Worm (Caenorhabditis elegans) whole organism, L2 larva: ENCODE results near the gene ZK673.6.
A peak's percentile ranks its signal among the peaks of the same experiment; 100 is the strongest.

Experiments
- C34F6.9 ChIP-seq: fragments of 150-350 bp; optimal IDR thresholded peaks from 2 replicates; lab custom pipeline; 2014; ENCODE audit warnings: missing biosample characterization, missing genetic modification characterization
- F13H6.1 ChIP-seq: sonication (generic microtip); optimal IDR thresholded peaks from 2 replicates; lab custom pipeline; 2016; ENCODE audit warnings: missing genetic modification characterization, missing compliant biosample characterization
- Y55F3AM.14 ChIP-seq: fragments of 200-800 bp; sonication (Bioruptor generic); optimal IDR thresholded peaks from 2 replicates; lab custom pipeline; 2018; ENCODE audit warnings: mild to moderate bottlenecking, missing genetic modification characterization, missing compliant biosample characterization
- ZK546.5 ChIP-seq: sonication (generic microtip); optimal IDR thresholded peaks from 2 replicates; lab custom pipeline; 2017; ENCODE audit warnings: missing biosample characterization, missing genetic modification characterization
- alr-1 ChIP-seq: fragments of 150-350 bp; optimal IDR thresholded peaks from 2 replicates; lab custom pipeline; 2014; ENCODE audit warnings: missing biosample characterization, missing genetic modification characterization
- aly-2 ChIP-seq: fragments of 150-350 bp; optimal IDR thresholded peaks from 2 replicates; lab custom pipeline; 2014; ENCODE audit warnings: missing biosample characterization, missing genetic modification characterization
- ama-1 ChIP-seq: fragments of 150-350 bp; optimal IDR thresholded peaks from 2 replicates; lab custom pipeline; 2018; ENCODE audit warnings: inconsistent platforms
- blmp-1 ChIP-seq: sonication (generic microtip); optimal IDR thresholded peaks from 2 replicates; lab custom pipeline; 2017; ENCODE audit warnings: missing genetic modification characterization, mild to moderate bottlenecking, missing compliant biosample characterization, antibody characterized with exemption, moderate library complexity; ENCODE audit not compliant: insufficient read depth
- crh-2 ChIP-seq: sonication (generic microtip); optimal IDR thresholded peaks from 2 replicates; lab custom pipeline; 2017; ENCODE audit warnings: missing biosample characterization, missing genetic modification characterization
- egl-27 ChIP-seq: sonication (generic microtip); optimal IDR thresholded peaks from 3 replicates; lab custom pipeline; 2017; ENCODE audit warnings: missing biosample characterization, missing genetic modification reagents, missing genetic modification characterization
- elt-1 ChIP-seq: fragments of 150-350 bp; optimal IDR thresholded peaks from 2 replicates; lab custom pipeline; 2014; ENCODE audit warnings: missing biosample characterization, missing genetic modification characterization
- elt-3 ChIP-seq: sonication (generic microtip); optimal IDR thresholded peaks from 2 replicates; lab custom pipeline; 2017; ENCODE audit warnings: missing biosample characterization, missing genetic modification characterization
- fos-1 ChIP-seq: fragments of 150-350 bp; optimal IDR thresholded peaks from 2 replicates; lab custom pipeline; 2014; ENCODE audit warnings: missing biosample characterization, missing genetic modification characterization
- gmeb-1 ChIP-seq: fragments of 150-350 bp; optimal IDR thresholded peaks from 2 replicates; lab custom pipeline; 2014; ENCODE audit warnings: missing biosample characterization, missing genetic modification characterization
- lin-13 ChIP-seq: fragments of 150-350 bp; optimal IDR thresholded peaks from 2 replicates; lab custom pipeline; 2014; ENCODE audit warnings: missing biosample characterization, missing genetic modification reagents, missing genetic modification characterization
- lin-39 ChIP-seq: fragments of 150-350 bp; optimal IDR thresholded peaks from 2 replicates; lab custom pipeline; 2014; ENCODE audit warnings: missing biosample characterization, missing genetic modification reagents, missing genetic modification characterization
- lsy-2 ChIP-seq, 2 experiments: fragments of 150-350 bp in 1 of 2; sonication (generic microtip) in 1 of 2; optimal IDR thresholded peaks; 2 replicates each; lab custom pipeline; 2014 to 2017; ENCODE audit warnings: missing biosample characterization in 2 of 2, missing genetic modification characterization in 2 of 2
- mab-5 ChIP-seq: fragments of 150-350 bp; optimal IDR thresholded peaks from 2 replicates; lab custom pipeline; 2014; ENCODE audit warnings: missing biosample characterization, missing genetic modification characterization
- mbf-1 ChIP-seq: sonication (generic microtip); optimal IDR thresholded peaks from 2 replicates; lab custom pipeline; 2017; ENCODE audit warnings: missing biosample characterization, missing genetic modification characterization
- mdl-1 ChIP-seq, 2 experiments: fragments of 150-350 bp in 1 of 2; sonication (generic microtip) in 1 of 2; optimal IDR thresholded peaks; 2 replicates each; lab custom pipeline; 2017; ENCODE audit warnings: missing biosample characterization in 2 of 2, missing genetic modification characterization in 2 of 2
- nhr-10 ChIP-seq: sonication (generic microtip); optimal IDR thresholded peaks from 2 replicates; lab custom pipeline; 2017; ENCODE audit warnings: missing biosample characterization, missing genetic modification characterization
- nhr-11 ChIP-seq: fragments of 150-350 bp; optimal IDR thresholded peaks from 2 replicates; lab custom pipeline; 2014; ENCODE audit warnings: missing biosample characterization, missing genetic modification characterization
- nhr-129 ChIP-seq: fragments of 150-350 bp; optimal IDR thresholded peaks from 2 replicates; lab custom pipeline; 2014; ENCODE audit warnings: missing biosample characterization, missing genetic modification characterization
- nhr-21 ChIP-seq: fragments of 150-350 bp; optimal IDR thresholded peaks from 2 replicates; lab custom pipeline; 2014; ENCODE audit warnings: missing biosample characterization, missing genetic modification characterization
- nhr-23 ChIP-seq: fragments of 150-350 bp; optimal IDR thresholded peaks from 2 replicates; lab custom pipeline; 2014; ENCODE audit warnings: missing biosample characterization, missing genetic modification reagents, missing genetic modification characterization
- nhr-237 ChIP-seq: fragments of 150-350 bp; optimal IDR thresholded peaks from 2 replicates; lab custom pipeline; 2014; ENCODE audit warnings: missing biosample characterization, missing genetic modification characterization
- nhr-25 ChIP-seq: fragments of 150-350 bp; sonication (generic microtip); optimal IDR thresholded peaks from 3 replicates; lab custom pipeline; 2014; ENCODE audit warnings: missing biosample characterization, missing genetic modification characterization
- nhr-6 ChIP-seq: fragments of 150-350 bp; optimal IDR thresholded peaks from 2 replicates; lab custom pipeline; 2014; ENCODE audit warnings: missing biosample characterization, missing genetic modification characterization
- nhr-77 ChIP-seq: fragments of 150-350 bp; optimal IDR thresholded peaks from 2 replicates; lab custom pipeline; 2014; ENCODE audit warnings: missing biosample characterization, missing genetic modification characterization
- peb-1 ChIP-seq: fragments of 150-350 bp; optimal IDR thresholded peaks from 2 replicates; lab custom pipeline; 2014; ENCODE audit warnings: missing biosample characterization, missing genetic modification characterization
- sem-4 ChIP-seq: fragments of 150-350 bp; optimal IDR thresholded peaks from 2 replicates; lab custom pipeline; 2014; ENCODE audit warnings: missing biosample characterization, missing genetic modification reagents, missing genetic modification characterization
- skn-1 ChIP-seq: sonication (generic microtip); optimal IDR thresholded peaks from 2 replicates; lab custom pipeline; 2017; ENCODE audit warnings: missing biosample characterization, missing genetic modification characterization
- sma-3 ChIP-seq: sonication (generic microtip); optimal IDR thresholded peaks from 2 replicates; lab custom pipeline; 2016; ENCODE audit warnings: missing genetic modification reagents, missing genetic modification characterization, missing compliant biosample characterization
- sma-9 ChIP-seq, 2 experiments: fragments of 150-350 bp in 1 of 2; sonication (generic microtip) in 1 of 2; optimal IDR thresholded peaks; 2 replicates each; lab custom pipeline; 2014 to 2016; ENCODE audit warnings: missing genetic modification characterization in 2 of 2, mild to moderate bottlenecking in 1 of 2, missing biosample characterization in 1 of 2, missing compliant biosample characterization in 1 of 2, missing genetic modification reagents in 1 of 2, moderate library complexity in 1 of 2
- snpc-4 ChIP-seq: fragments of 150-350 bp; optimal IDR thresholded peaks from 2 replicates; lab custom pipeline; 2014; ENCODE audit warnings: missing biosample characterization, missing genetic modification characterization
- unc-39 ChIP-seq: fragments of 150-350 bp; optimal IDR thresholded peaks from 2 replicates; lab custom pipeline; 2014; ENCODE audit warnings: missing biosample characterization, missing genetic modification characterization
- unc-55 ChIP-seq: fragments of 150-350 bp; sonication (generic microtip); optimal IDR thresholded peaks from 3 replicates; lab custom pipeline; 2014; ENCODE audit warnings: missing biosample characterization, missing genetic modification reagents, missing genetic modification characterization
- unc-62 ChIP-seq: fragments of 150-350 bp; optimal IDR thresholded peaks from 2 replicates; lab custom pipeline; 2014; ENCODE audit warnings: missing biosample characterization, missing genetic modification reagents, missing genetic modification characterization
- ztf-1 ChIP-seq: fragments of 200-800 bp; sonication (Bioruptor generic); conservative IDR thresholded peaks from 2 replicates; pipeline ENCODE4 v1.3.6; 2022; ENCODE audit warnings: missing genetic modification characterization, missing compliant biosample characterization
- ztf-4 ChIP-seq: fragments of 150-350 bp; optimal IDR thresholded peaks from 2 replicates; lab custom pipeline; 2014; ENCODE audit warnings: missing biosample characterization, missing genetic modification characterization

The ZK673.6 gene

ce11 chrII:10449707-10450106, 14.4 kb downstream of the ZK673.6 start, which contains the start of gene lin-56:
TSS of gene lin-56 (plus strand) at chrII:10450007.
- no peak for TF ChIP-seq peb-1 (tag; lab: Kevin White, UChicago)
- TF ChIP-seq ZK546.5 (tag; lab: Kevin White, UChicago): no peak
- TF ChIP-seq egl-27 (tag; lab: Kevin White, UChicago): no peak
- no peak for TF ChIP-seq nhr-10 (tag; lab: Kevin White, UChicago)
- TF ChIP-seq skn-1 (tag; lab: Kevin White, UChicago): no peak
- no peak for TF ChIP-seq mdl-1 (tag; optimal IDR thresholded peaks at IDR 0.05; lab: Kevin White, UChicago)
- no peak for TF ChIP-seq F13H6.1 (tag; lab: Kevin White, UChicago)
- TF ChIP-seq ztf-1 (GFP tag; lab: Robert Waterston, UW): no peak
- TF ChIP-seq nhr-23 (tag; lab: Kevin White, UChicago): no peak
- no peak for TF ChIP-seq ztf-4
- TF ChIP-seq fos-1 (tag; lab: Kevin White, UChicago): no peak

ce11 chrII:10447348-10448316, 16.5 kb downstream of the ZK673.6 start, which contains the start of gene ZK673.2:
TSS of gene ZK673.2 (plus strand) at chrII:10448266.
- TF ChIP-seq F13H6.1 (tag; lab: Kevin White, UChicago) (peak; percentile 12), skn-1 (tag; lab: Kevin White, UChicago) (no peak), mab-5 (no peak), peb-1 (tag; lab: Kevin White, UChicago) (no peak), unc-39 (tag; lab: Kevin White, UChicago) (no peak), lin-13 (GFP tag; lab: Kevin White, UChicago) (no peak), aly-2 (tag; lab: Kevin White, UChicago) (no peak), fos-1 (tag; lab: Kevin White, UChicago) (peak; percentile 85), mdl-1 (tag; optimal IDR thresholded peaks at IDR 0.05; lab: Kevin White, UChicago) (peak in 1 of 2 experiments; percentile 68), crh-2 (peak; percentile 60), nhr-6 (tag; lab: Kevin White, UChicago) (no peak), sma-3 (GFP tag; lab: Kevin White, UChicago) (peak; percentile 62), ZK546.5 (tag; lab: Kevin White, UChicago) (no peak), ztf-4 (no peak), unc-62 (GFP tag; lab: Kevin White, UChicago) (no peak), mbf-1 (no peak), Y55F3AM.14 (peak; percentile 55), nhr-11 (no peak), sem-4 (no peak), elt-3 (tag; lab: Kevin White, UChicago) (no peak), alr-1 (no peak), C34F6.9 (tag; lab: Kevin White, UChicago) (peak; percentile 32), lin-39 (tag; lab: Kevin White, UChicago) (no peak), gmeb-1 (tag; lab: Kevin White, UChicago) (peak; percentile 71), lsy-2 (tag; optimal IDR thresholded peaks at IDR 0.05; lab: Kevin White, UChicago) (peak in 1 of 2 experiments; percentile 32), blmp-1 (tag; lab: Kevin White, UChicago) (peak; percentile 45), sma-9 (GFP tag; optimal IDR thresholded peaks at IDR 0.05; lab: Kevin White, UChicago) (peak; percentile 79), sma-9 (tag; optimal IDR thresholded peaks at IDR 0.05; lab: Kevin White, UChicago) (no peak), nhr-77 (no peak), nhr-25 (peak; percentile 88), nhr-21 (tag; lab: Kevin White, UChicago) (peak; percentile 83), nhr-23 (tag; lab: Kevin White, UChicago) (no peak), ztf-1 (GFP tag; lab: Robert Waterston, UW) (no peak), snpc-4 (tag; lab: Kevin White, UChicago) (no peak), nhr-237 (tag; lab: Kevin White, UChicago) (no peak), egl-27 (tag; lab: Kevin White, UChicago) (no peak), ama-1 (lab: Kevin White, UChicago) (peak; percentile 6), nhr-129 (tag; lab: Kevin White, UChicago) (peak; percentile 56), elt-1 (tag; lab: Kevin White, UChicago) (no peak), unc-55 (no peak)
